Fruit fly (Drosophila melanogaster): Measurements from ENCODE around the gene CG6983.

The CG6983 gene

dm6 chr3L:8411439-8411897 lies 37.7 kb downstream of the CG6983 start, which contains the start of gene Exo70:
Gene Exo70 (plus strand): TSS chr3L:8411851.
- TF ChIP-seq Rel (GFP tag; optimal IDR thresholded peaks at IDR 0.05) (no peak), Rel (tag; optimal IDR thresholded peaks at IDR 0.05) (no peak), usp (GFP tag; optimal IDR thresholded peaks at IDR 0.05) (no peak), Myc (optimal IDR thresholded peaks at IDR 0.05) (peak; percentile 76), HLH106 (tag; optimal IDR thresholded peaks at IDR 0.05) (no peak)

- no peak for TF ChIP-seq Hr78 (GFP tag; optimal IDR thresholded peaks at IDR 0.05)
- peak; percentile 10 for TF ChIP-seq Myc (optimal IDR thresholded peaks at IDR 0.05)
- TF ChIP-seq Dfd (GFP tag; optimal IDR thresholded peaks at IDR 0.05): no peak
Measured at dm6 chr3L:8405123-8405522, 44.1 kb downstream of the CG6983 start, which contains the start of the genes Tpt, mkg-p and CG13667. Gene Tpt (minus strand): TSS chr3L:8405277. Gene mkg-p (minus strand): TSS chr3L:8405277. Gene CG13667 (plus strand): TSS chr3L:8405454.

- TF ChIP-seq CG32264 (GFP tag; optimal IDR thresholded peaks at IDR 0.05) (peak; percentile 63), Hr83 (GFP tag; optimal IDR thresholded peaks at IDR 0.05; ENCODE audit: poor library complexity, severe bottlenecking) (peak; percentile 12), rgr (GFP tag; optimal IDR thresholded peaks at IDR 0.05) (no peak), woc (GFP tag; optimal IDR thresholded peaks at IDR 0.05) (no peak), usp (GFP tag; optimal IDR thresholded peaks at IDR 0.05) (no peak), jim (GFP tag; optimal IDR thresholded peaks at IDR 0.05) (no peak), br (GFP tag; optimal IDR thresholded peaks at IDR 0.05) (no peak), Myc (optimal IDR thresholded peaks at IDR 0.05) (no peak), OdsH (GFP tag; optimal IDR thresholded peaks at IDR 0.05) (peak; percentile 73), HLH106 (tag; optimal IDR thresholded peaks at IDR 0.05) (peak; percentile 83), CG9705 (GFP tag; optimal IDR thresholded peaks at IDR 0.05) (peak; percentile 44), GATAd (GFP tag; optimal IDR thresholded peaks at IDR 0.05) (no peak), tai (GFP tag; optimal IDR thresholded peaks at IDR 0.05) (no peak), Hr78 (GFP tag; optimal IDR thresholded peaks at IDR 0.05) (no peak), Sp1 (GFP tag; optimal IDR thresholded peaks at IDR 0.05) (no peak), foxo (GFP tag; optimal IDR thresholded peaks at IDR 0.05) (no peak), Dfd (GFP tag; optimal IDR thresholded peaks at IDR 0.05) (no peak), sage (GFP tag; optimal IDR thresholded peaks at IDR 0.05) (no peak), dl (GFP tag; optimal IDR thresholded peaks at IDR 0.05; ENCODE audit: insufficient read depth in 1 of 2, partially characterized antibody in 2 of 2) (no peak), N (GFP tag; optimal IDR thresholded peaks at IDR 0.05) (no peak), Rel (GFP tag; optimal IDR thresholded peaks at IDR 0.05) (no peak), Rel (tag; optimal IDR thresholded peaks at IDR 0.05) (peak; percentile 32), psq (GFP tag; optimal IDR thresholded peaks at IDR 0.05) (peak; percentile 58), Vsx2 (GFP tag; optimal IDR thresholded peaks at IDR 0.05; ENCODE audit: partially characterized antibody) (no peak), sv (GFP tag; optimal IDR thresholded peaks at IDR 0.05) (no peak), Dif (GFP tag; optimal IDR thresholded peaks at IDR 0.05; ENCODE audit: partially characterized antibody) (no peak), dmrt93B (GFP tag; optimal IDR thresholded peaks at IDR 0.05) (no peak), fru (GFP tag; optimal IDR thresholded peaks at IDR 0.05) (no peak), ey (GFP tag; optimal IDR thresholded peaks at IDR 0.05) (peak; percentile 79), CrebA (GFP tag; optimal IDR thresholded peaks at IDR 0.05; ENCODE audit: borderline replicate concordance) (no peak), Abd-B (GFP tag; optimal IDR thresholded peaks at IDR 0.05) (no peak), pan (optimal IDR thresholded peaks at IDR 0.05) (no peak), Jra (GFP tag; optimal IDR thresholded peaks at IDR 0.05) (no peak), Mio (GFP tag; optimal IDR thresholded peaks at IDR 0.05) (no peak), Hnf4 (GFP tag; optimal IDR thresholded peaks at IDR 0.05) (no peak), dsf (GFP tag; optimal IDR thresholded peaks at IDR 0.05; ENCODE audit: borderline replicate concordance) (no peak), brk (GFP tag; optimal IDR thresholded peaks at IDR 0.05) (no peak), lola (GFP tag; optimal IDR thresholded peaks at IDR 0.05) (no peak), h (GFP tag; optimal IDR thresholded peaks at IDR 0.05) (no peak)
Measured at dm6 chr3L:8398763-8399445, 50.3 kb downstream of the CG6983 start.
